Fruit fly (Drosophila melanogaster) S2 (cell line): Measurements from ENCODE around the gene AsnS.

ENCODE experiments used
- CG8478 ChIP-seq: fragments of >200 bp; optimal IDR thresholded peaks from 2 replicates; lab custom pipeline; 2018
- CTCF ChIP-seq, 2 experiments: fragments of >200 bp; optimal IDR thresholded peaks; 2 replicates each; lab custom pipeline; 2018

DNA sequence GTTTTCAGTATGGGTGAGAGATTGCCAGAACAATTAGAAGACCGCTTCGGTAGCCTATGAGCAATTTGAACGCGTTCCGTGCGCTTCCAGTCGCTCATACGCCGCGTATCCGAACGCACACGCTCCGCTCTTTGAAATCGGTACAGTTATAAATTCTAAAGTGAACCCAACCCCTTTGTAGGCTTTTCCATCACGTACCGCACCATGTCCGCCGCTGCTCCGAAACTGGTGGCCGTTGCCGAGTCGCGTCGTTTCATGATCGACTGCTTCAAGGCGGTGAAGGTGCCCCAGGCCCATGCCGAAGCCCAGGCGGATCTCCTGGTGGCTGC is 32.5 kb downstream of the AsnS start:
- TF ChIP-seq CG8478 (lab: Kevin White, UChicago) (no peak), CTCF (optimal IDR thresholded peaks at IDR 0.05; lab: Kevin White, UChicago) (no peak)
